Fruit fly (Drosophila melanogaster) whole organism: Measurements from ENCODE around the gene CecA1.

Experiments used
- CG8478 ChIP-seq: fragments of >200 bp; optimal IDR thresholded peaks from 2 replicates; lab custom pipeline; 2018; ENCODE audit warnings: inconsistent platforms
- Dll ChIP-seq: fragments of >200 bp; optimal IDR thresholded peaks from 2 replicates; lab custom pipeline; 2017
- EcR ChIP-seq, 2 experiments: fragments of >200 bp; optimal IDR thresholded peaks; 2 replicates each; lab custom pipeline; 2017; ENCODE audit warnings: missing biosample characterization in 2 of 2, missing genetic modification characterization in 2 of 2, missing genetic modification reagents in 2 of 2
- pan ChIP-seq: fragments of >200 bp; optimal IDR thresholded peaks from 2 replicates; lab custom pipeline; 2017
- usp ChIP-seq: fragments of >200 bp; optimal IDR thresholded peaks from 2 replicates; lab custom pipeline; 2017; ENCODE audit warnings: missing biosample characterization, missing genetic modification characterization, mixed read lengths

DNA sequence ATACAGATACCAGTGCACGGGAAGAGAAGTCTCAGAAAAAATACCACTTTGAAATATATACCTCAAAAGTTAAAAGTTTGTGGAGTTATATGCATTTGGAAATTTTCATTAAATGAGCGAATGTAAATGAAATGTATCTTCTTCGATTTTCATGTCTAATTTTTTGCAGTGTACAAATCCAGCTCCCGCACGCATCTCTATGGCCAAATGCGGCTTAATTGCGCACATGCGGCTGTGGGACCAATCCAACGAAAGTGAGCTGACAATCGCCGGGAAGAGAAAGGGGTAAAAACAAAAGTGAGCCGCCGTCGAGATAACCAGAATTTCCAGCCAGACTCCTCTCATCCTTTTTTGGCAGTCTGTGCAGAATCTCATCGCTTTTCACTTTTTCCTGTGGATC lies 46.5 kb upstream of the CecA1 start:
- no peak for TF ChIP-seq EcR (GFP tag; optimal IDR thresholded peaks at IDR 0.05; lab: Kevin White, UChicago)
- no peak for TF ChIP-seq pan (lab: Kevin White, UChicago)
- TF ChIP-seq usp (GFP tag; lab: Kevin White, UChicago), result no peak
- TF ChIP-seq CG8478 (lab: Kevin White, UChicago), result no peak
- TF ChIP-seq Dll (lab: Kevin White, UChicago), result no peak
